Worm (Caenorhabditis elegans): ENCODE results near the gene fbxa-169.
A peak's percentile ranks its signal among the peaks of the same experiment; 100 is the strongest.
"Not testable (repeated sequence)": the region's sequence is repeated elsewhere in the genome, so short reads cannot be mapped to it uniquely, and the experiment has no call there.

Gene fbxa-169

ce11 chrII:13640210-13640609, 8.1 kb upstream of the fbxa-169 start:
- TF ChIP-seq R02D3.7 (tag; optimal IDR thresholded peaks at IDR 0.05), result no peak
- no peak for TF ChIP-seq nhr-28 (tag; optimal IDR thresholded peaks at IDR 0.05)
- TF ChIP-seq fos-1 (tag; optimal IDR thresholded peaks at IDR 0.05), result no peak
- TF ChIP-seq mml-1 (tag; optimal IDR thresholded peaks at IDR 0.05), result no peak
- no peak for TF ChIP-seq ceh-16 (tag; optimal IDR thresholded peaks at IDR 0.05)
- TF ChIP-seq ceh-9 (tag; optimal IDR thresholded peaks at IDR 0.05), result no peak
- no peak for TF ChIP-seq mdl-1 (tag; optimal IDR thresholded peaks at IDR 0.05)
- TF ChIP-seq jun-1 (tag; optimal IDR thresholded peaks at IDR 0.05), result no peak
- peak; percentile 25 for TF ChIP-seq elt-2 (tag; optimal IDR thresholded peaks at IDR 0.05)
- no peak for TF ChIP-seq aly-2 (tag; optimal IDR thresholded peaks at IDR 0.05)
- TF ChIP-seq ama-1 (optimal IDR thresholded peaks at IDR 0.05), result no peak
- peak; percentile 1 for TF ChIP-seq pqm-1 (tag; optimal IDR thresholded peaks at IDR 0.05)
- TF ChIP-seq fkh-2 (tag; optimal IDR thresholded peaks at IDR 0.05), result no peak
- TF ChIP-seq unc-39 (tag; optimal IDR thresholded peaks at IDR 0.05), result no peak
- peak; percentile 41 for TF ChIP-seq pha-4 (tag; optimal IDR thresholded peaks at IDR 0.05)
- TF ChIP-seq daf-12 (tag; optimal IDR thresholded peaks at IDR 0.05), result no peak
- TF ChIP-seq nhr-43 (tag; optimal IDR thresholded peaks at IDR 0.05; ENCODE audit: poor library complexity, severe bottlenecking), result no peak
- TF ChIP-seq egl-5 (tag; optimal IDR thresholded peaks at IDR 0.05), result no peak
- no peak for TF ChIP-seq nhr-237 (tag; optimal IDR thresholded peaks at IDR 0.05)
- TF ChIP-seq ceh-82 (tag; optimal IDR thresholded peaks at IDR 0.05), result no peak
- no peak for TF ChIP-seq elt-3 (tag; optimal IDR thresholded peaks at IDR 0.05)
- TF ChIP-seq eor-1 (tag; optimal IDR thresholded peaks at IDR 0.05), result no peak
- TF ChIP-seq elt-1 (tag; optimal IDR thresholded peaks at IDR 0.05), result no peak
- no peak for TF ChIP-seq nhr-12 (tag; optimal IDR thresholded peaks at IDR 0.05)
- TF ChIP-seq egl-27 (tag; optimal IDR thresholded peaks at IDR 0.05), result no peak
- TF ChIP-seq nhr-25 (tag; optimal IDR thresholded peaks at IDR 0.05), result no peak
- peak; percentile 30 for TF ChIP-seq hmg-11 (tag; optimal IDR thresholded peaks at IDR 0.05)
- TF ChIP-seq snpc-4 (tag; optimal IDR thresholded peaks at IDR 0.05), result no peak
- peak; percentile 52 for TF ChIP-seq nfya-1 (tag; optimal IDR thresholded peaks at IDR 0.05; ENCODE audit: insufficient read depth)
- peak; percentile 17 for TF ChIP-seq nhr-23 (tag; optimal IDR thresholded peaks at IDR 0.05)

ce11 chrII:13641311-13641710, 7.0 kb upstream of the fbxa-169 start, which contains the start of gene fbxa-167:
fbxa-167 (plus strand) TSS chrII:13641489.
- TF ChIP-seq skn-1 (tag; optimal IDR thresholded peaks at IDR 0.05), result no peak
- no peak for TF ChIP-seq jun-1 (tag; optimal IDR thresholded peaks at IDR 0.05)
- no peak for TF ChIP-seq zag-1 (tag; optimal IDR thresholded peaks at IDR 0.05)
- TF ChIP-seq nfya-1 (tag; optimal IDR thresholded peaks at IDR 0.05; ENCODE audit: insufficient read depth), result peak; percentile 16
- peak; percentile 9 for TF ChIP-seq elt-2 (tag; optimal IDR thresholded peaks at IDR 0.05)
- TF ChIP-seq nhr-25 (tag; optimal IDR thresholded peaks at IDR 0.05), result no peak
- no peak for TF ChIP-seq mdl-1 (tag; optimal IDR thresholded peaks at IDR 0.05)
- TF ChIP-seq nhr-76 (tag; optimal IDR thresholded peaks at IDR 0.05), result no peak
- TF ChIP-seq nhr-77 (tag; optimal IDR thresholded peaks at IDR 0.05), result no peak
- TF ChIP-seq pqm-1 (tag; optimal IDR thresholded peaks at IDR 0.05), result no peak
- TF ChIP-seq egl-5 (tag; optimal IDR thresholded peaks at IDR 0.05), result no peak
- peak; percentile 45 for TF ChIP-seq hmg-11 (tag; optimal IDR thresholded peaks at IDR 0.05)
- no peak for TF ChIP-seq ztf-4 (tag; optimal IDR thresholded peaks at IDR 0.05)
- no peak for TF ChIP-seq mml-1 (tag; optimal IDR thresholded peaks at IDR 0.05)
- peak; percentile 9 for TF ChIP-seq pha-4 (tag; optimal IDR thresholded peaks at IDR 0.05)

- not testable (repeated sequence) for TF ChIP-seq nhr-12, ztf-4, nhr-76 (tag; optimal IDR thresholded peaks at IDR 0.05)
These were observed 6.4 kb downstream of the fbxa-169 start, which contains the start of gene C31C9.9 for ce11 chrII:13654723-13655122. C31C9.9 (plus strand) TSS chrII:13655023.

ce11 chrII:13661990-13662389, 13.7 kb downstream of the fbxa-169 start, which contains the start of gene C31C9.6:
C31C9.6 (minus strand) TSS chrII:13662090.
- TF ChIP-seq elt-2 (tag; optimal IDR thresholded peaks at IDR 0.05), result peak; percentile 30

ce11 chrII:13664416-13664815, 16.1 kb downstream of the fbxa-169 start:
- TF ChIP-seq pha-4 (tag; optimal IDR thresholded peaks at IDR 0.05) (peak; percentile 41), ztf-4 (tag; optimal IDR thresholded peaks at IDR 0.05) (no peak), jun-1 (tag; optimal IDR thresholded peaks at IDR 0.05) (peak; percentile 69), ceh-28 (tag; optimal IDR thresholded peaks at IDR 0.05) (no peak), fkh-2 (tag; optimal IDR thresholded peaks at IDR 0.05) (no peak), nfya-1 (tag; optimal IDR thresholded peaks at IDR 0.05; ENCODE audit: insufficient read depth) (no peak), nhr-12 (tag; optimal IDR thresholded peaks at IDR 0.05) (no peak), eor-1 (tag; optimal IDR thresholded peaks at IDR 0.05) (no peak), mdl-1 (tag; optimal IDR thresholded peaks at IDR 0.05) (no peak), pqm-1 (tag; optimal IDR thresholded peaks at IDR 0.05) (peak; percentile 86), nhr-11 (tag; optimal IDR thresholded peaks at IDR 0.05) (no peak), unc-62 (GFP tag; optimal IDR thresholded peaks at IDR 0.05) (no peak), elt-1 (tag; optimal IDR thresholded peaks at IDR 0.05) (no peak), snpc-4 (tag; optimal IDR thresholded peaks at IDR 0.05) (no peak), lin-39 (tag; optimal IDR thresholded peaks at IDR 0.05) (no peak), elt-2 (tag; optimal IDR thresholded peaks at IDR 0.05) (peak; percentile 89), tbx-2 (tag; optimal IDR thresholded peaks at IDR 0.05) (no peak), ceh-82 (tag; optimal IDR thresholded peaks at IDR 0.05) (no peak)

Measured in whole organism, L3 larva.